Fruit fly (Drosophila melanogaster) whole organism, embryonic: ENCODE measurements around the gene zen2.

Experiments
- ATbp ChIP-seq: fragments of 200-800 bp; sonication (Bioruptor generic); optimal IDR thresholded peaks from 2 replicates; lab custom pipeline; 2017; ENCODE audit warnings: missing biosample characterization, mild to moderate bottlenecking, missing genetic modification characterization, missing genetic modification reagents
- CG10543 ChIP-seq: fragments of 200-800 bp; sonication (Bioruptor generic); optimal IDR thresholded peaks from 3 replicates; lab custom pipeline; 2017; ENCODE audit warnings: missing biosample characterization, mild to moderate bottlenecking, missing genetic modification characterization, moderate library complexity
- CG11504 ChIP-seq: fragments of 200-800 bp; sonication (Bioruptor generic); optimal IDR thresholded peaks from 3 replicates; lab custom pipeline; 2019; ENCODE audit warnings: missing biosample characterization, mild to moderate bottlenecking, missing genetic modification characterization, moderate library complexity
- CG13296 ChIP-seq: fragments of 200-800 bp; sonication (Bioruptor generic); optimal IDR thresholded peaks from 3 replicates; lab custom pipeline; 2018; ENCODE audit warnings: missing biosample characterization, mild to moderate bottlenecking, missing genetic modification characterization
- CG13424 ChIP-seq: fragments of 200-800 bp; sonication (Bioruptor generic); optimal IDR thresholded peaks from 2 replicates; lab custom pipeline; 2019; ENCODE audit warnings: missing biosample characterization, mild to moderate bottlenecking, missing genetic modification characterization, moderate library complexity
- CG13894 ChIP-seq: fragments of 200-800 bp; sonication (Bioruptor generic); optimal IDR thresholded peaks from 3 replicates; lab custom pipeline; 2018; ENCODE audit warnings: missing biosample characterization, mild to moderate bottlenecking, missing genetic modification characterization, moderate library complexity
- CG14050 ChIP-seq: fragments of 200-800 bp; sonication (Bioruptor generic); IDR thresholded peaks from 3 replicates; pipeline ENCODE4 v1.3.6; 2022; ENCODE audit warnings: missing biosample characterization, missing genetic modification characterization
- CG17361 ChIP-seq: fragments of 200-800 bp; sonication (Bioruptor generic); IDR thresholded peaks from 3 replicates; pipeline ENCODE4 v1.3.6; 2022; ENCODE audit warnings: missing biosample characterization, missing genetic modification characterization
- CG17802 ChIP-seq: fragments of 200-800 bp; sonication (Bioruptor generic); optimal IDR thresholded peaks from 2 replicates; lab custom pipeline; 2018; ENCODE audit warnings: missing biosample characterization, mild to moderate bottlenecking, missing genetic modification characterization, moderate library complexity
- CG2120 ChIP-seq: fragments of 200-800 bp; sonication (Bioruptor generic); optimal IDR thresholded peaks from 3 replicates; lab custom pipeline; 2016; ENCODE audit warnings: missing biosample characterization, missing genetic modification characterization
- CG32532 ChIP-seq: fragments of 200-800 bp; sonication (Bioruptor generic); IDR thresholded peaks from 2 replicates; pipeline ENCODE4 v1.3.6; 2022; ENCODE audit warnings: missing biosample characterization, missing genetic modification characterization
- CG3281 ChIP-seq: fragments of 200-800 bp; sonication (Bioruptor generic); optimal IDR thresholded peaks from 3 replicates; lab custom pipeline; 2017; ENCODE audit warnings: missing biosample characterization, mild to moderate bottlenecking, missing genetic modification characterization
- CG4328 ChIP-seq: fragments of 200-800 bp; sonication (Bioruptor generic); optimal IDR thresholded peaks from 3 replicates; lab custom pipeline; 2017; ENCODE audit warnings: missing biosample characterization, missing genetic modification reagents, missing genetic modification characterization
- CG6683 ChIP-seq: fragments of 200-800 bp; sonication (Bioruptor generic); optimal IDR thresholded peaks from 2 replicates; lab custom pipeline; 2017; ENCODE audit warnings: missing biosample characterization, mild to moderate bottlenecking, missing genetic modification characterization, missing genetic modification reagents
- CG7556 ChIP-seq: fragments of 200-800 bp; sonication (Bioruptor generic); optimal IDR thresholded peaks from 2 replicates; lab custom pipeline; 2017; ENCODE audit warnings: missing biosample characterization, mild to moderate bottlenecking, missing genetic modification characterization
- CG9215 ChIP-seq: fragments of 200-800 bp; sonication (Bioruptor generic); IDR thresholded peaks from 2 replicates; pipeline ENCODE4 v1.3.6; 2022; ENCODE audit warnings: missing biosample characterization, missing genetic modification characterization
- CG9609 ChIP-seq: fragments of 200-800 bp; sonication (Bioruptor generic); optimal IDR thresholded peaks from 3 replicates; lab custom pipeline; 2016; ENCODE audit warnings: missing biosample characterization, missing genetic modification characterization
- D19B ChIP-seq: fragments of 200-800 bp; sonication (Bioruptor generic); optimal IDR thresholded peaks from 2 replicates; lab custom pipeline; 2017; ENCODE audit warnings: missing biosample characterization, mild to moderate bottlenecking, missing genetic modification characterization
- Dbx ChIP-seq: fragments of 200-800 bp; sonication (Bioruptor generic); IDR thresholded peaks from 3 replicates; pipeline ENCODE4 v1.3.6; 2022; ENCODE audit warnings: missing biosample characterization, missing genetic modification characterization
- Dek ChIP-seq: fragments of 200-800 bp; sonication (Bioruptor generic); optimal IDR thresholded peaks from 3 replicates; lab custom pipeline; 2019; ENCODE audit warnings: missing biosample characterization, mild to moderate bottlenecking, missing genetic modification characterization, moderate library complexity
- Dfd ChIP-seq, 2 experiments: fragments of >200 bp; optimal IDR thresholded peaks; 2 replicates each; lab custom pipeline; 2017; ENCODE audit warnings: missing biosample characterization in 2 of 2, missing genetic modification characterization in 2 of 2
- Dip2 ChIP-seq: fragments of 200-800 bp; sonication (Bioruptor generic); IDR thresholded peaks from 2 replicates; pipeline ENCODE4 v1.3.6; 2022; ENCODE audit warnings: missing biosample characterization, missing genetic modification characterization
- Drgx ChIP-seq: fragments of 200-800 bp; sonication (Bioruptor generic); IDR thresholded peaks from 2 replicates; pipeline ENCODE4 v1.3.6; 2022; ENCODE audit warnings: missing biosample characterization, missing genetic modification characterization
- HHEX ChIP-seq: fragments of 200-800 bp; sonication (Bioruptor generic); optimal IDR thresholded peaks from 3 replicates; lab custom pipeline; 2017; ENCODE audit warnings: missing biosample characterization, mild to moderate bottlenecking, missing genetic modification characterization, missing genetic modification reagents
- MTF-1 ChIP-seq: fragments of 200-800 bp; sonication (Bioruptor generic); optimal IDR thresholded peaks from 2 replicates; lab custom pipeline; 2018; ENCODE audit warnings: missing biosample characterization, mild to moderate bottlenecking, missing genetic modification characterization, borderline replicate concordance
- Med ChIP-seq: fragments of 200-800 bp; sonication (Bioruptor generic); peaks from one replicate; lab custom pipeline; 2016; ENCODE audit warnings: missing biosample characterization, missing genetic modification characterization, mild to moderate bottlenecking, inconsistent platforms, moderate library complexity
- NFAT ChIP-seq: fragments of 200-800 bp; sonication (Bioruptor generic); IDR thresholded peaks from 2 replicates; pipeline ENCODE4 v1.3.6; 2022; ENCODE audit warnings: missing biosample characterization, missing genetic modification characterization
- Neu2 ChIP-seq: fragments of 200-800 bp; sonication (Bioruptor generic); optimal IDR thresholded peaks from 3 replicates; lab custom pipeline; 2016; ENCODE audit warnings: missing biosample characterization, missing genetic modification characterization, borderline replicate concordance
- Usf ChIP-seq: fragments of 200-800 bp; sonication (Bioruptor generic); optimal IDR thresholded peaks from 2 replicates; lab custom pipeline; 2017; ENCODE audit warnings: missing genotype, missing biosample characterization, missing genetic modification characterization
- YL-1 ChIP-seq: fragments of 200-800 bp; sonication (Bioruptor generic); optimal IDR thresholded peaks from 3 replicates; lab custom pipeline; 2017; ENCODE audit warnings: missing biosample characterization, mild to moderate bottlenecking, missing genetic modification characterization
- ap ChIP-seq: fragments of 200-800 bp; sonication (Bioruptor generic); IDR thresholded peaks from 2 replicates; pipeline ENCODE4 v1.3.6; 2022; ENCODE audit warnings: missing biosample characterization, missing genetic modification characterization
- bcd ChIP-seq: fragments of 200-800 bp; sonication (Bioruptor generic); optimal IDR thresholded peaks from 2 replicates; lab custom pipeline; 2017; ENCODE audit warnings: missing biosample characterization, mild to moderate bottlenecking, missing genetic modification characterization
- caup ChIP-seq: fragments of 200-800 bp; sonication (Bioruptor generic); optimal IDR thresholded peaks from 3 replicates; lab custom pipeline; 2017; ENCODE audit warnings: missing biosample characterization, mild to moderate bottlenecking, missing genetic modification characterization, moderate library complexity; ENCODE audit not compliant: severe bottlenecking
- crc ChIP-seq: fragments of 200-800 bp; sonication (Bioruptor generic); optimal IDR thresholded peaks from 2 replicates; lab custom pipeline; 2016; ENCODE audit warnings: missing biosample characterization, missing genetic modification characterization
- dm ChIP-seq: fragments of 200-800 bp; sonication (Bioruptor generic); optimal IDR thresholded peaks from 3 replicates; lab custom pipeline; 2016; ENCODE audit warnings: missing biosample characterization, missing genetic modification characterization
- ewg ChIP-seq: fragments of 200-800 bp; sonication (Bioruptor generic); optimal IDR thresholded peaks from 3 replicates; lab custom pipeline; 2017; ENCODE audit warnings: mild to moderate bottlenecking, missing biosample characterization, missing genetic modification reagents, missing genetic modification characterization
- jing ChIP-seq: fragments of 200-800 bp; sonication (Bioruptor generic); optimal IDR thresholded peaks from 2 replicates; lab custom pipeline; 2018; ENCODE audit warnings: missing biosample characterization, mild to moderate bottlenecking, missing genetic modification characterization
- klu ChIP-seq: fragments of 200-800 bp; sonication (Bioruptor generic); IDR thresholded peaks from 2 replicates; pipeline ENCODE4 v1.3.6; 2022; ENCODE audit warnings: missing biosample characterization, missing genetic modification characterization
- nerfin-2 ChIP-seq: fragments of 200-800 bp; sonication (Bioruptor generic); IDR thresholded peaks from 2 replicates; pipeline ENCODE4 v1.3.6; 2022; ENCODE audit warnings: missing biosample characterization, missing genetic modification characterization; ENCODE audit not compliant: partially characterized antibody
- pb ChIP-seq: fragments of 200-800 bp; sonication (Bioruptor generic); optimal IDR thresholded peaks from 3 replicates; lab custom pipeline; 2016; ENCODE audit warnings: missing biosample characterization, missing genetic modification characterization
- pho ChIP-seq: fragments of 200-800 bp; sonication (Bioruptor generic); optimal IDR thresholded peaks from 2 replicates; lab custom pipeline; 2016; ENCODE audit warnings: missing biosample characterization, missing genetic modification characterization
- prd ChIP-seq, 3 experiments: fragments of >200 bp in 2 of 3; fragments of 200-800 bp in 1 of 3; sonication (Bioruptor generic) in 1 of 3; optimal IDR thresholded peaks in 2 of 3; IDR thresholded peaks in 1 of 3; 2 replicates in 2 of 3; 3 replicates in 1 of 3; pipeline versions ENCODE4 v1.3.6 to Lab custom; 2017 to 2022; ENCODE audit warnings: missing biosample characterization in 1 of 3, missing genetic modification characterization in 1 of 3
- sens ChIP-seq: fragments of 200-800 bp; sonication (Bioruptor generic); peaks from one replicate; lab custom pipeline; 2016; ENCODE audit warnings: missing biosample characterization, missing genetic modification characterization
- shn ChIP-seq: fragments of 200-800 bp; sonication (Bioruptor generic); optimal IDR thresholded peaks from 3 replicates; lab custom pipeline; 2016; ENCODE audit warnings: missing biosample characterization, missing genetic modification characterization
- tup ChIP-seq: fragments of 200-800 bp; sonication (Bioruptor generic); optimal IDR thresholded peaks from 2 replicates; lab custom pipeline; 2016; ENCODE audit warnings: missing biosample characterization, mild to moderate bottlenecking, missing genetic modification characterization, moderate library complexity
- tx ChIP-seq: fragments of 200-800 bp; sonication (Bioruptor generic); optimal IDR thresholded peaks from 2 replicates; lab custom pipeline; 2016; ENCODE audit warnings: missing biosample characterization, missing genetic modification characterization
- vfl ChIP-seq: fragments of 200-800 bp; sonication (Bioruptor generic); optimal IDR thresholded peaks from 2 replicates; lab custom pipeline; 2016; ENCODE audit warnings: missing biosample characterization, missing genetic modification characterization
- vvl ChIP-seq: fragments of 200-800 bp; sonication (Bioruptor generic); IDR thresholded peaks from 2 replicates; pipeline ENCODE4 v1.3.6; 2022; ENCODE audit warnings: missing biosample characterization, missing genetic modification characterization
- wdn ChIP-seq: fragments of 200-800 bp; sonication (Bioruptor generic); IDR thresholded peaks from 2 replicates; pipeline ENCODE4 v1.3.6; 2022; ENCODE audit warnings: missing biosample characterization, missing genetic modification characterization
- wek ChIP-seq: fragments of 200-800 bp; sonication (Bioruptor generic); optimal IDR thresholded peaks from 3 replicates; lab custom pipeline; 2018; ENCODE audit warnings: missing biosample characterization, mild to moderate bottlenecking, missing genetic modification characterization, moderate library complexity

Gene zen2

dm6 chr3R:6759419-6759818 is 15.5 kb upstream of the zen2 start, which contains the start of gene bcd (continued):
- peak; percentile 67 for TF ChIP-seq CG2120 (GFP tag; lab: Kevin White, UChicago)
- peak; percentile 89 for TF ChIP-seq CG32532
- peak; percentile 40 for TF ChIP-seq D19B (GFP tag; lab: Kevin White, UChicago)
- peak; percentile 44 for TF ChIP-seq wek
- peak; percentile 49 for TF ChIP-seq vfl (GFP tag; lab: Kevin White, UChicago)
- TF ChIP-seq nerfin-2 (GFP tag; lab: Robert Waterston, UW): no peak
- TF ChIP-seq ewg: peak; percentile 50
- no peak for TF ChIP-seq tup
- peak; percentile 59; the same call in 1 of the 2 replicates for TF ChIP-seq klu (GFP tag; lab: Robert Waterston, UW)
- TF ChIP-seq CG9215 (GFP tag; lab: Robert Waterston, UW): peak; percentile 75
- TF ChIP-seq Drgx (GFP tag; lab: Robert Waterston, UW): peak; percentile 57
- TF ChIP-seq Usf: peak; percentile 52
- peak; percentile 83 for TF ChIP-seq MTF-1
- peak; percentile 52 for TF ChIP-seq Dek (tag; lab: Kevin White, UChicago)
- peak; percentile 90 for TF ChIP-seq bcd (GFP tag; lab: Kevin White, UChicago)
- peak; percentile 33 for TF ChIP-seq CG3281 (GFP tag; lab: Kevin White, UChicago)
- TF ChIP-seq sens (GFP tag; lab: Kevin White, UChicago): peak; percentile 96
- peak; percentile 73 for TF ChIP-seq tx
- TF ChIP-seq CG6683 (GFP tag; lab: Kevin White, UChicago): no peak
- TF ChIP-seq CG17802: peak; percentile 41
- TF ChIP-seq prd (optimal IDR thresholded peaks at IDR 0.05; lab: Kevin White, UChicago): no peak
- TF ChIP-seq prd (GFP tag; IDR thresholded peaks at IDR 0.05; lab: Robert Waterston, UW): peak; percentile 92
- peak; percentile 76 for TF ChIP-seq Dbx (GFP tag; lab: Robert Waterston, UW)
- TF ChIP-seq CG11504 (tag; lab: Kevin White, UChicago): peak; percentile 78
- peak; percentile 87 for TF ChIP-seq vvl (GFP tag; lab: Robert Waterston, UW)
- TF ChIP-seq CG7556 (GFP tag; lab: Kevin White, UChicago): peak; percentile 22
- TF ChIP-seq jing (GFP tag; lab: Kevin White, UChicago): peak; percentile 58
- no peak for TF ChIP-seq CG13296 (GFP tag; lab: Kevin White, UChicago)
- no peak for TF ChIP-seq Neu2 (GFP tag; lab: Kevin White, UChicago)
- 0 out of 2 replicates have a peak, but pooled peaks have one; percentile 11 for TF ChIP-seq wdn
- TF ChIP-seq dm (GFP tag; lab: Kevin White, UChicago): peak; percentile 44
- no peak for TF ChIP-seq CG13894
- peak; percentile 11 for TF ChIP-seq CG10543 (GFP tag; lab: Kevin White, UChicago)
- no peak for TF ChIP-seq Dfd (GFP tag; optimal IDR thresholded peaks at IDR 0.05; lab: Kevin White, UChicago)
- no peak for TF ChIP-seq crc (GFP tag; lab: Kevin White, UChicago)
- TF ChIP-seq ap (GFP tag; lab: Robert Waterston, UW): peak; percentile 65
- TF ChIP-seq YL-1: peak; percentile 9
- no peak for TF ChIP-seq Dip2 (GFP tag; lab: Robert Waterston, UW)
- peak; percentile 25 for TF ChIP-seq HHEX (GFP tag; lab: Kevin White, UChicago)
- TF ChIP-seq ATbp (GFP tag; lab: Kevin White, UChicago): peak; percentile 54
- TF ChIP-seq caup (GFP tag; lab: Kevin White, UChicago): peak; percentile 60
- TF ChIP-seq CG4328 (GFP tag; lab: Kevin White, UChicago): peak; percentile 10
- TF ChIP-seq pb (GFP tag; lab: Kevin White, UChicago): peak; percentile 65
- TF ChIP-seq NFAT: peak; percentile 86
- peak; percentile 60 for TF ChIP-seq CG13424 (tag; lab: Kevin White, UChicago)
- TF ChIP-seq Med (GFP tag; lab: Kevin White, UChicago): peak; percentile 97
- TF ChIP-seq CG14050: peak; percentile 39; the same call in 1 of the 3 replicates
- TF ChIP-seq shn (GFP tag; lab: Kevin White, UChicago): peak; percentile 80
- peak; percentile 80 for TF ChIP-seq CG9609
- peak; percentile 59 for TF ChIP-seq pho (GFP tag; lab: Kevin White, UChicago)
- TF ChIP-seq CG17361: peak; percentile 65; the same call in 2 of the 3 replicates
